Fruit fly (Drosophila melanogaster) whole organism, adult: Measurements from ENCODE around the gene CG15399.

Experiments
- CG11617 ChIP-seq: fragments of 200-800 bp; sonication (Bioruptor generic); optimal IDR thresholded peaks from 2 replicates; lab custom pipeline; 2017; ENCODE audit warnings: mild to moderate bottlenecking, missing biosample characterization, missing genetic modification reagents, missing genetic modification characterization
- CG12768 ChIP-seq: fragments of 200-800 bp; sonication (Bioruptor generic); optimal IDR thresholded peaks from 2 replicates; lab custom pipeline; 2017; ENCODE audit warnings: missing biosample characterization, missing genetic modification characterization, mild to moderate bottlenecking, moderate library complexity, missing genetic modification reagents
- CG14711 ChIP-seq: fragments of 200-800 bp; sonication (Bioruptor generic); optimal IDR thresholded peaks from 2 replicates; lab custom pipeline; 2018; ENCODE audit warnings: missing biosample characterization, mild to moderate bottlenecking, missing genetic modification characterization, moderate library complexity
- CG1620 ChIP-seq: fragments of 200-800 bp; sonication (Bioruptor generic); optimal IDR thresholded peaks from 2 replicates; lab custom pipeline; 2016; ENCODE audit warnings: missing biosample characterization, missing genetic modification characterization
- CG33017 ChIP-seq: fragments of 200-800 bp; sonication (Bioruptor generic); optimal IDR thresholded peaks from 2 replicates; lab custom pipeline; 2018; ENCODE audit warnings: missing biosample characterization, mild to moderate bottlenecking, missing genetic modification characterization, moderate library complexity
- CG5204 ChIP-seq: fragments of 200-800 bp; sonication (Bioruptor generic); optimal IDR thresholded peaks from 2 replicates; lab custom pipeline; 2016; ENCODE audit warnings: missing biosample characterization, missing genetic modification characterization
- CG7045 ChIP-seq: fragments of 200-800 bp; sonication (Bioruptor generic); optimal IDR thresholded peaks from 2 replicates; lab custom pipeline; 2017; ENCODE audit warnings: missing biosample characterization, mild to moderate bottlenecking, missing genetic modification characterization
- CG7101 ChIP-seq: fragments of 200-800 bp; sonication (Bioruptor generic); optimal IDR thresholded peaks from 2 replicates; lab custom pipeline; 2018; ENCODE audit warnings: missing biosample characterization, mild to moderate bottlenecking, missing genetic modification characterization, moderate library complexity
- Clk ChIP-seq: fragments of 200-800 bp; sonication (Bioruptor generic); optimal IDR thresholded peaks from 2 replicates; lab custom pipeline; 2017; ENCODE audit warnings: missing biosample characterization, missing genetic modification characterization
- Crg-1 ChIP-seq: fragments of 200-800 bp; sonication (Bioruptor generic); optimal IDR thresholded peaks from 2 replicates; lab custom pipeline; 2016; ENCODE audit warnings: missing biosample characterization, missing genetic modification characterization
- Hr96 ChIP-seq: fragments of 200-800 bp; sonication (Bioruptor generic); optimal IDR thresholded peaks from 2 replicates; lab custom pipeline; 2016; ENCODE audit warnings: missing biosample characterization, missing genetic modification characterization
- Mnt ChIP-seq: fragments of 200-800 bp; sonication (Bioruptor generic); optimal IDR thresholded peaks from 2 replicates; lab custom pipeline; 2016; ENCODE audit warnings: missing biosample characterization, mild to moderate bottlenecking, missing genetic modification characterization
- bab1 ChIP-seq: fragments of 200-800 bp; sonication (Bioruptor generic); optimal IDR thresholded peaks from 3 replicates; lab custom pipeline; 2019; ENCODE audit warnings: missing biosample characterization, mild to moderate bottlenecking, missing genetic modification characterization, moderate library complexity
- cic ChIP-seq: fragments of 200-800 bp; sonication (Bioruptor generic); optimal IDR thresholded peaks from 2 replicates; lab custom pipeline; 2017; ENCODE audit warnings: missing biosample characterization, mild to moderate bottlenecking, missing genetic modification characterization, moderate library complexity
- cnc ChIP-seq, 2 experiments: fragments of >200 bp; optimal IDR thresholded peaks; 2 replicates each; lab custom pipeline; 2017
- kay ChIP-seq: fragments of 200-800 bp; sonication (Bioruptor generic); peaks from one replicate; lab custom pipeline; 2016; ENCODE audit warnings: missing biosample characterization, missing genetic modification characterization, borderline replicate concordance
- ovo ChIP-seq: fragments of 200-800 bp; sonication (Bioruptor generic); optimal IDR thresholded peaks from 2 replicates; lab custom pipeline; 2016; ENCODE audit warnings: missing biosample characterization, missing genetic modification characterization
- pad ChIP-seq: fragments of 200-800 bp; sonication (Bioruptor generic); optimal IDR thresholded peaks from 3 replicates; lab custom pipeline; 2017; ENCODE audit warnings: missing biosample characterization, missing genetic modification characterization, mild to moderate bottlenecking, moderate library complexity, missing genetic modification reagents
- tj ChIP-seq: fragments of 200-800 bp; sonication (Bioruptor generic); optimal IDR thresholded peaks from 3 replicates; lab custom pipeline; 2017; ENCODE audit warnings: missing biosample characterization, mild to moderate bottlenecking, missing genetic modification characterization, moderate library complexity
- toe ChIP-seq: fragments of 200-800 bp; sonication (Bioruptor generic); optimal IDR thresholded peaks from 2 replicates; lab custom pipeline; 2016; ENCODE audit warnings: missing biosample characterization, missing genetic modification characterization

CG15399 gene

DNA sequence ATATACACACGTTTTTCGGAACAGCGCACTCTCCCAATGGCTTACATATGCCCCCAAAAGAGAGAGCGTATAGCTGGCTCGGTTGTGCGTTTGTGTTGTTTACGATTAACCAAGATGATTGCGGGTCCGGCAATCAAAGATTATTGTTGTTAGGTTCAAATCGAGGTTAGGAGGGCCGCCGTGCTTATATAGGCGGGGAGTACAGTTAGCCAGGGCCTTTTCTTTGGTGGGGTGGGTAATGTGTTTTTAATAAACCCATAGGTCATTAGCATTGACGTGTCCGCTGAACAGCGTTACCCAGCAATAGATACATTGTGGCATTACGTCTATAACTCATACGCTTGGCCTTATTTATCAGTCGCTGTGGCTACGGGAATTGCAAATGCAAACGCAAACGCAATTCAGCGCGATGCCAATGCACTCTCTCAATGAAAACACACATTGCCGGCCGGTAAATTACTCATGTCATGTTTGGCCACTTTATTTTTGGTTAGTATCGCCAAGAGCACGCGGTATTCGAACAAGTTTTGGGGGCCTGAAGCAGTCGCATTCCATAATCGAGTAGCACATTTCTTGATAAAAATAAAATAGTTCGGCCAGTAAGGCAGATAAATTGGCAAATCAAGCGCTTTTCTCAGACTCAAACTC is 17.7 kb downstream of the CG15399 start:
- peak; percentile 21 for TF ChIP-seq ovo (GFP tag; lab: Kevin White, UChicago)
- peak; percentile 79 for TF ChIP-seq cic (GFP tag; lab: Kevin White, UChicago)
- no peak for TF ChIP-seq CG12768
- no peak for TF ChIP-seq CG11617 (GFP tag; lab: Kevin White, UChicago)
- TF ChIP-seq tj, result peak; percentile 61

DNA sequence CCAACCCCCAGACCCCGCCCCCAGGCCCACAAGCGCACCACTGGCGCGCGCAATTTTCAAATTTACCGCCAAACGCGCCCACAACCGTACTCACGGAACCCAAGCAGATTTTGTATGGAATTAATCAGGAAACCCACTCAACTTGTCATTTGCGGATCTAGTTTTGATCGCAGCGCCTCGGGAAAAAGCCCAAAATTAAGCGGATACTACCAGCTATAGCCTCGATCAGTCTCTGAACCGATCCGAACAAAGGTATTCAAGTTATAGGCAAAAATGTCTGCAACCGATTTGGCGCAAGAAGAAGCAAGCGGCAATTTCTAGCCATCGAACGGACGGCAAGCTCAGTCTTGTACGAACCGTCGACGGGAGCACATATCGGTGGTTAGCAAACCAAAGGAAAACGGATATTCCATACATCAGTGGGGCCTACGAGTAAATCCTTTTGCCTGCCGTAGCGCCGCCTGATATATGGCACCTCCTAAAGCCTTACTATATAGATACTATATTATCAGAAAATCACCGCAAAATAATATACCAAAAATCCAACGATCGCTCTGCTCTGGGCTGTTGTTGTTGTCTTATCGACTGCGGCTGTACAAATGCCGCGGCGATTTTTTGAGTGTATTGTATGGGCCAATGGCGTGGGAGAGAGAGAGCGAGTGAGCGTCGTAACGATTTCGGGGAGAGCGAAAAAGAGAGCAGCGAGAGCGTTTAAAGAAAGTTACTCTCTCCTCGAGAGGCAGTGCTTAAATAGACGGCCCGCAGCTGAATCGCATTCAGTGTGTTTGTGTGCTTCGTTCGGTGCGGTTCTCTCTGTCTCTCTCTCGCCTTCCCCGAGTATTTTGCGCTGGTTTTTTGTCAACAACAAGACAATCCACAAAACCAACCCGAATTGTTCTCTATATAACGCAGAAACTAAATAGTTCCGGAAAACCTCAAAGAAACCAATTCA is 18.8 kb downstream of the CG15399 start, which contains the start of gene Pgk:
TSS of gene Pgk (minus strand) at position 609 of the 952 bp plus-strand sequence.
- peak; percentile 79 for TF ChIP-seq CG11617 (GFP tag; lab: Kevin White, UChicago)
- peak; percentile 62 for TF ChIP-seq kay
- peak; percentile 70 for TF ChIP-seq ovo (GFP tag; lab: Kevin White, UChicago)
- peak; percentile 82 for TF ChIP-seq CG7101
- TF ChIP-seq Crg-1 (GFP tag; lab: Kevin White, UChicago), result peak; percentile 51
- TF ChIP-seq CG12768, result peak; percentile 89
- TF ChIP-seq pad (GFP tag; lab: Kevin White, UChicago), result peak; percentile 4
- peak; percentile 75 for TF ChIP-seq CG7045 (GFP tag; lab: Kevin White, UChicago)
- TF ChIP-seq bab1 (GFP tag; lab: Kevin White, UChicago), result peak; percentile 73
- no peak for TF ChIP-seq cnc (optimal IDR thresholded peaks at IDR 0.05; lab: Kevin White, UChicago)
- peak; percentile 49 for TF ChIP-seq CG1620 (GFP tag; lab: Kevin White, UChicago)
- peak; percentile 45 for TF ChIP-seq tj
- peak; percentile 71 for TF ChIP-seq CG14711 (tag; lab: Kevin White, UChicago)
- peak; percentile 82 for TF ChIP-seq cic (GFP tag; lab: Kevin White, UChicago)
- peak; percentile 85 for TF ChIP-seq CG5204 (GFP tag; lab: Kevin White, UChicago)
- TF ChIP-seq Mnt, result peak; percentile 78
- peak; percentile 83 for TF ChIP-seq Hr96
- peak; percentile 90 for TF ChIP-seq CG33017
- no peak for TF ChIP-seq toe
- TF ChIP-seq Clk, result no peak

DNA sequence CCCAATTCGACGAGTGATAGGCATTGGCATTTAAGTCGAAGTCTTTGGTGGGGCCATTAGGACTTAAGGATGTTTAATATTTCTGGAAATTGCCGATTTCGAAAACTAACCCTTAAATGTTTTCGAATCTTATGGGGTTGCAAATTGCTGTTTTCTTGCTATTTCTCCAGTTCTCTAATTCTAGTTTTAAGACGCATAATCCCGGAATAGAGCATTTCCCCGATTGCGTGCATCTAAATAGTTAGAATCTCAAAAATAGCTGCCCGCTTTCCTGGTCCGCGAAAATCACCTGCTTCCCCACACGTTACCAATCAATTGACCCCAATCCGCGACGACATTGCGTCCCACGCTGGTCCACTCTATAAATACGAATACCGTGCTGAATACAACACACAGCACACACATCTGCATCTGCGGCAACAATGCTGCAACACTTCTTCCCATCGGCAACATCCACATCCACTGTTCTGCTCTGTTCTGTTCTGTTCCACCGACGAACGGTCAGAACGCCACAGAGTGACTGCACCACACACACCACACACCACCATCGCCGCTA is 19.6 kb downstream of the CG15399 start, which contains the start of gene Bacc:
TSS of gene Bacc (plus strand) at position 542 of the 556 bp plus-strand sequence.
- TF ChIP-seq tj (peak; percentile 81), kay (no peak), CG33017 (peak; percentile 87), Crg-1 (GFP tag; lab: Kevin White, UChicago) (peak; percentile 74), cic (GFP tag; lab: Kevin White, UChicago) (no peak), toe (peak; percentile 87), CG12768 (peak; percentile 78), CG14711 (tag; lab: Kevin White, UChicago) (peak; percentile 76), CG7045 (GFP tag; lab: Kevin White, UChicago) (peak; percentile 93), CG1620 (GFP tag; lab: Kevin White, UChicago) (peak; percentile 76), pad (GFP tag; lab: Kevin White, UChicago) (peak; percentile 77), CG11617 (GFP tag; lab: Kevin White, UChicago) (peak; percentile 96), Mnt (peak; percentile 30), CG5204 (GFP tag; lab: Kevin White, UChicago) (peak; percentile 96), Clk (peak; percentile 84), ovo (GFP tag; lab: Kevin White, UChicago) (peak; percentile 63), Hr96 (peak; percentile 90), cnc (optimal IDR thresholded peaks at IDR 0.05; lab: Kevin White, UChicago) (no peak), bab1 (GFP tag; lab: Kevin White, UChicago) (peak; percentile 89), CG7101 (peak; percentile 91)

DNA sequence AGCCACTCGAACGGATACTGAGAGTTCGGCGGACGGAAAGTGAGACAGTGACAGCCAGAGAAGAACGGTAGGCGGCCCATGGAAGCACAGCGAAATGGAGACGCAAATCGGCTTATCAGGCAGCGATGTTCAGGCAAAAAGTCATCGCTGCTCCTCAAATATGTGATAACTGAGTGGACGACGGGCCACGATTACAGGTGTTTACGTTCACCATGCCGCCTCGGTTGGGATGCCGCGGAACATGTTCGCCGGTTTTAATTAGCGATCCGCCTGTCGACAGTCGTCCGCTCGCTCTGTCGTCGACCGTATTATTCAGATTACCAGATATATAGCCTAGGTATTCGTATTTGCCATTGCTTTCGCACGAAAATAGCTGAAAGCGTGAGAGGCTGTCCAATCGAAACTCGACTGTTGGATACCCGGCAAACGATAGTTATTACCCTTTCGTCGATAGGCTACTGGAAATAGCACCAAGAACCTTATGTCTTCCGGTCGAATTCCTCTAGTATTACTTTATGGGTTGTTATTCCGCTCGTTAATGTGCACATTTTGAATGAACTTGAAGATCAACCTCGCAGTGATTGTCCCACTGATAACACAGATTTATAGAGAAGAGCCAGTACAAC is 20.4 kb downstream of the CG15399 start:
- TF ChIP-seq Hr96 (no peak), CG5204 (GFP tag; lab: Kevin White, UChicago) (no peak), cic (GFP tag; lab: Kevin White, UChicago) (peak; percentile 91), tj (no peak), Mnt (peak; percentile 54), CG12768 (peak; percentile 44), CG7045 (GFP tag; lab: Kevin White, UChicago) (no peak), Crg-1 (GFP tag; lab: Kevin White, UChicago) (peak; percentile 23), CG11617 (GFP tag; lab: Kevin White, UChicago) (no peak), CG1620 (GFP tag; lab: Kevin White, UChicago) (no peak), pad (GFP tag; lab: Kevin White, UChicago) (no peak), ovo (GFP tag; lab: Kevin White, UChicago) (peak; percentile 14), toe (no peak), CG14711 (tag; lab: Kevin White, UChicago) (peak; percentile 5)
